Worm (Caenorhabditis elegans): ENCODE results near the gene Y37D8A.4.

DNA sequence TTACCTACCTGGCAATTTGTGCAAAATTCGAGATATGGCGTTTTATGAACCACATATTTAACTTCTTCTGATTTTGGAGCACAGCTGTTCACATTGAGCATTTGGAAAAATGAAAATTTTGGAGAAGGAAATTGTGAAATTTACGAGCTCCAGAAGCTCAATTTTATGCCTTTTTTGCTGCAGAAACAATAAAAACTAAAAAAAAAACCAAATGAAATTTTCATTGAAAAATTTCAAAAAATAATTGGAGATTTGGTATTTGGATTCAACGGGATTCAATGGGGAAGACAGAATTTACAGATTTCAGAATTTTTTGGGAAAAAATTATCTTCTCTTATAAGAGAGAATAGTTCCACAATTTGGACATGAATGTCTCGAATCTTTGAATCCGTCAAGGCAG is 17.9 kb upstream of the Y37D8A.4 start, which contains the start of gene Y37D8A.26:
- TF ChIP-seq mdl-1 (tag; optimal IDR thresholded peaks at IDR 0.05) = no peak
- TF ChIP-seq fos-1 (tag; optimal IDR thresholded peaks at IDR 0.05) = no peak
- TF ChIP-seq nhr-28 (tag; optimal IDR thresholded peaks at IDR 0.05) = no peak
- no peak for TF ChIP-seq nhr-76 (tag; optimal IDR thresholded peaks at IDR 0.05)
- no peak for TF ChIP-seq tbx-2 (tag; optimal IDR thresholded peaks at IDR 0.05)
- TF ChIP-seq nfya-1 (tag; optimal IDR thresholded peaks at IDR 0.05; ENCODE audit: insufficient read depth) = no peak
- no peak for TF ChIP-seq egl-27 (tag; optimal IDR thresholded peaks at IDR 0.05)
- TF ChIP-seq nhr-11 (tag; optimal IDR thresholded peaks at IDR 0.05) = no peak
- no peak for TF ChIP-seq nhr-12 (tag; optimal IDR thresholded peaks at IDR 0.05)
- no peak for TF ChIP-seq aly-2 (tag; optimal IDR thresholded peaks at IDR 0.05)
- no peak for TF ChIP-seq skn-1 (tag; optimal IDR thresholded peaks at IDR 0.05)
- TF ChIP-seq zag-1 (tag; optimal IDR thresholded peaks at IDR 0.05) = no peak
- no peak for TF ChIP-seq ama-1 (optimal IDR thresholded peaks at IDR 0.05)

All from whole organism, L3 larva.